Worm (Caenorhabditis elegans) whole organism, L2 larva: Measurements from ENCODE around the gene srv-32.

Source experiments
- F13H6.1 ChIP-seq: sonication (generic microtip); optimal IDR thresholded peaks from 2 replicates; lab custom pipeline; 2016; ENCODE audit warnings: missing genetic modification characterization, missing compliant biosample characterization
- alr-1 ChIP-seq: fragments of 150-350 bp; optimal IDR thresholded peaks from 2 replicates; lab custom pipeline; 2014; ENCODE audit warnings: missing biosample characterization, missing genetic modification characterization
- elt-3 ChIP-seq: sonication (generic microtip); optimal IDR thresholded peaks from 2 replicates; lab custom pipeline; 2017; ENCODE audit warnings: missing biosample characterization, missing genetic modification characterization
- lin-39 ChIP-seq: fragments of 150-350 bp; optimal IDR thresholded peaks from 2 replicates; lab custom pipeline; 2014; ENCODE audit warnings: missing biosample characterization, missing genetic modification reagents, missing genetic modification characterization
- nhr-11 ChIP-seq: fragments of 150-350 bp; optimal IDR thresholded peaks from 2 replicates; lab custom pipeline; 2014; ENCODE audit warnings: missing biosample characterization, missing genetic modification characterization
- nhr-23 ChIP-seq: fragments of 150-350 bp; optimal IDR thresholded peaks from 2 replicates; lab custom pipeline; 2014; ENCODE audit warnings: missing biosample characterization, missing genetic modification reagents, missing genetic modification characterization
- unc-55 ChIP-seq: fragments of 150-350 bp; sonication (generic microtip); optimal IDR thresholded peaks from 3 replicates; lab custom pipeline; 2014; ENCODE audit warnings: missing biosample characterization, missing genetic modification reagents, missing genetic modification characterization

DNA sequence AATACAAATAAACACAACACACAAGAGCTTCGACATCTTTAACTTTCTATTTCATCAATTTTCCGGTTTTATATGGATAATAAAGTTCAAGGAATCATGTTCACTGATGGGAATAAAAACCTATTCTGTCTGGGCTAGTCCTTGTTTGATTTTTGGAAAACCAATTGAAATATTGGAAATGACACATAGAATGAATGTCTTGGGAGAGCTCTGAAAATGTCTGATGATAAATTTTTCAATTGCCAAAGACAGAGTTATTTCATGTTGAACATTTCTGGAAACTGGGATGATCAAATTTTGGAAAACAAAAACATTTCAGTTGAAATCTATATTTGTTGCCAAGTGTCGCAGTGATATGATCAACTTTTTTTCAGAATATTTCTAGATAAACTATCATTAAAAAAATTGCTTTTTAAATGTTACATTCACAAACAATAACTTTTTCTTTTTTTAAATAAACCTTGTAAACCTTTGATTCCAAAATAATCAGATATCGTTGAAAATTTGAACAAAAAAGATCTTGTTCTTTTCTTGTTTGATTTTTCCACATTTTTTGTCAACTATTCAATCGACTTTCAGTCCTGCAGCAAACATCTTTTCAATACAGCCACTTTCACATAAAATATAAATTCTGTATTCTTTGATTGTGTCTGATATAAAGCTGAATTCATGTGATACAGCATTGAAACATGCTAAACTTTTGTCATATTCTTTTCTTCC lies 44.4 kb downstream of the srv-32 start, which contains the start of the genes F58F9.6 and F58F9.8:
- TF ChIP-seq lin-39 (tag; lab: Kevin White, UChicago) (no peak), unc-55 (no peak), F13H6.1 (no peak), alr-1 (no peak), nhr-23 (tag; lab: Kevin White, UChicago) (no peak), nhr-11 (tag; lab: Kevin White, UChicago) (no peak), elt-3 (no peak)
